Worm (Caenorhabditis elegans) whole organism, young adult: ENCODE measurements around the gene F54F12.1.

Source experiments
- F23B12.7 ChIP-seq: sonication (generic microtip); optimal IDR thresholded peaks from 2 replicates; lab custom pipeline; 2017; ENCODE audit warnings: missing genetic modification characterization, mild to moderate bottlenecking, missing compliant biosample characterization, antibody characterized with exemption, moderate library complexity; ENCODE audit not compliant: insufficient read depth
- F49E8.2 ChIP-seq: sonication (generic microtip); optimal IDR thresholded peaks from 3 replicates; lab custom pipeline; 2017; ENCODE audit warnings: missing genetic modification characterization, mild to moderate bottlenecking, missing compliant biosample characterization, antibody characterized with exemption, moderate library complexity; ENCODE audit not compliant: insufficient read depth
- F52B5.7 ChIP-seq: sonication (generic microtip); optimal IDR thresholded peaks from 2 replicates; lab custom pipeline; 2016; ENCODE audit warnings: mild to moderate bottlenecking, missing genetic modification characterization, missing compliant biosample characterization
- F57A8.1 ChIP-seq: fragments of 200-800 bp; sonication (Bioruptor generic); optimal IDR thresholded peaks from 2 replicates; lab custom pipeline; 2018; ENCODE audit warnings: mild to moderate bottlenecking, missing genetic modification characterization, moderate library complexity, missing compliant biosample characterization
- Y95B8A.8 ChIP-seq: fragments of 200-800 bp; sonication (Bioruptor generic); IDR thresholded peaks from 2 replicates; pipeline ENCODE4 v1.3.6; 2022; ENCODE audit warnings: missing genetic modification reagents, missing genetic modification characterization, missing compliant biosample characterization
- aptf-3 ChIP-seq: fragments of 200-800 bp; sonication (Bioruptor generic); IDR thresholded peaks from 2 replicates; pipeline ENCODE4 v1.3.6; 2022; ENCODE audit warnings: missing genetic modification characterization, missing compliant biosample characterization
- atf-7 ChIP-seq: sonication (generic microtip); optimal IDR thresholded peaks from 2 replicates; lab custom pipeline; 2017; ENCODE audit warnings: mild to moderate bottlenecking, missing genetic modification characterization, missing compliant biosample characterization
- attf-3 ChIP-seq: fragments of 200-800 bp; sonication (Bioruptor generic); conservative IDR thresholded peaks from 2 replicates; pipeline ENCODE4 v1.3.6; 2022; ENCODE audit warnings: missing genetic modification reagents, missing genetic modification characterization, missing compliant biosample characterization
- him-1 ChIP-seq: sonication (generic microtip); optimal IDR thresholded peaks from 2 replicates; lab custom pipeline; 2016; ENCODE audit warnings: missing genotype, missing genetic modification reagents, missing genetic modification characterization, missing compliant biosample characterization
- nfya-1 ChIP-seq: sonication (generic microtip); optimal IDR thresholded peaks from 2 replicates; lab custom pipeline; 2017; ENCODE audit warnings: antibody characterized with exemption, missing compliant biosample characterization, missing genetic modification characterization, borderline replicate concordance; ENCODE audit not compliant: insufficient read depth
- snpc-4 ChIP-seq, 5 experiments: fragments of 150-350 bp in 1 of 5; sonication (generic microtip) in 4 of 5; optimal IDR thresholded peaks; 2 replicates each; lab custom pipeline; 2014 to 2018; ENCODE audit warnings: missing genetic modification characterization in 5 of 5, missing biosample characterization in 3 of 5, antibody characterized with exemption in 2 of 5, mild to moderate bottlenecking in 2 of 5, missing compliant biosample characterization in 2 of 5, missing genotype in 2 of 5, moderate library complexity in 2 of 5, missing genetic modification reagents in 1 of 5
- unc-130 ChIP-seq: sonication (generic microtip); optimal IDR thresholded peaks from 2 replicates; lab custom pipeline; 2016; ENCODE audit warnings: missing genetic modification reagents, missing genetic modification characterization, missing compliant biosample characterization
- ztf-25 ChIP-seq: fragments of 200-800 bp; sonication (Bioruptor generic); IDR thresholded peaks from 2 replicates; pipeline ENCODE4 v1.3.6; 2022; ENCODE audit warnings: missing genetic modification reagents, missing genetic modification characterization, missing compliant biosample characterization

DNA sequence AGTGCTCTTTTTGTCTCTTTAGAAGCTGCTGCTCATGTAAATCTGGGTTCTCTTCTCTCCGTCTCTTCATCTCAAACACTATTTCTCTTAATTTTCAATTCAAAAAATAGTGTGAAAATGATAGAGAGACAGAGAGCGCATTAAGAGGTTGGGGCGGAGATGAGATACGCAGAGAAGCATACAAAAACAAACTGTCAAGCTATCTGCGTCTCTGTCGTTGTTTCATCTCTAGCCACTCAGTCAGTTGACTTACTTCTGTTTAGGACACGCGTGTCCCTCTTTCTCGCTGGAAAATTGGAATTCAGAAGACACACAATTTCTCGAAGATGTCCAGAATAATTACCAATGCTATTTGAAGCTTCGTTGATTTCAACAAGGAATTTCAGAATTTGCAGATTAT is 5.9 kb upstream of the F54F12.1 start:
- TF ChIP-seq attf-3 (GFP tag; lab: Robert Waterston, UW) (no peak), unc-130 (GFP tag; lab: Kevin White, UChicago) (no peak), aptf-3 (GFP tag; lab: Robert Waterston, UW) (no peak), ztf-25 (GFP tag; lab: Robert Waterston, UW) (no peak), F57A8.1 (GFP tag; lab: Kevin White, UChicago) (no peak), F49E8.2 (tag; lab: Kevin White, UChicago) (no peak), nfya-1 (tag; lab: Kevin White, UChicago) (no peak), F52B5.7 (tag; lab: Kevin White, UChicago) (no peak), Y95B8A.8 (GFP tag; lab: Robert Waterston, UW) (peak; percentile 41; the same call in 1 of the 2 replicates), snpc-4 (GFP tag; optimal IDR thresholded peaks at IDR 0.05; lab: Kevin White, UChicago) (peak; percentile 14), snpc-4 (tag; optimal IDR thresholded peaks at IDR 0.05; lab: Kevin White, UChicago) (peak in 2 of 4 experiments; percentile 13 to 30), atf-7 (tag; lab: Kevin White, UChicago) (peak; percentile 62), him-1 (no peak), F23B12.7 (tag; lab: Kevin White, UChicago) (no peak)
